Fruit fly (Drosophila melanogaster) whole organism, larva: ENCODE data around the gene CG16888.
A peak's percentile ranks its signal among the peaks of the same experiment; 100 is the strongest.

Experiments
- noc ChIP-seq: fragments of 200-800 bp; sonication (Bioruptor generic); optimal IDR thresholded peaks from 3 replicates; lab custom pipeline; 2019; ENCODE audit warnings: missing biosample characterization, mild to moderate bottlenecking, missing genetic modification characterization, moderate library complexity

CG16888 gene

dm6 chr2L:13833058-13833457 lies 20.0 kb upstream of the CG16888 start, which contains the start of the genes GatC, PolG2 and Polr2C:
TSS of gene GatC (minus strand) at chr2L:13833105.
TSS of gene PolG2 (minus strand) at chr2L:13833105.
TSS of gene Polr2C (plus strand) at chr2L:13833337.
- TF ChIP-seq noc (tag; lab: Kevin White, UChicago): no peak

- TF ChIP-seq noc (tag; lab: Kevin White, UChicago): no peak
Observed at dm6 chr2L:13829540-13829939, 16.5 kb upstream of the CG16888 start, which contains the start of the genes Arpc1 and Orc5. TSS of gene Arpc1 (minus strand) at chr2L:13829741. TSS of gene Orc5 (plus strand) at chr2L:13829837.

- no peak for TF ChIP-seq noc (tag; lab: Kevin White, UChicago)
Observed at dm6 chr2L:13827557-13827956, 14.5 kb upstream of the CG16888 start, which contains the start of gene PolG1. TSS of gene PolG1 (minus strand) at chr2L:13827772.

- TF ChIP-seq noc (tag; lab: Kevin White, UChicago): no peak
Observed at dm6 chr2L:13820948-13821347, 7.9 kb upstream of the CG16888 start, which contains the start of gene b. TSS of gene b (plus strand) at chr2L:13821248.

dm6 chr2L:13820176-13820575 lies 7.1 kb upstream of the CG16888 start:
- TF ChIP-seq noc (tag; lab: Kevin White, UChicago): no peak

dm6 chr2L:13813604-13814178 lies 635 bp upstream of the CG16888 start, which contains the start of gene Sos:
TSS of gene Sos (plus strand) at chr2L:13813816.
- no peak for TF ChIP-seq noc (tag; lab: Kevin White, UChicago)

dm6 chr2L:13811323-13811722 lies 1.7 kb downstream of the CG16888 start, which contains the start of the genes Adat1 and CG16865:
TSS of gene Adat1 (minus strand) at chr2L:13811474.
TSS of gene CG16865 (plus strand) at chr2L:13811522.
- no peak for TF ChIP-seq noc (tag; lab: Kevin White, UChicago)

dm6 chr2L:13807959-13808358 lies 5.1 kb downstream of the CG16888 start:
- TF ChIP-seq noc (tag; lab: Kevin White, UChicago): no peak

dm6 chr2L:13807097-13807496 lies 6.0 kb downstream of the CG16888 start:
- peak; percentile 32 for TF ChIP-seq noc (tag; lab: Kevin White, UChicago)

dm6 chr2L:13805170-13805569 lies 7.9 kb downstream of the CG16888 start:
- TF ChIP-seq noc (tag; lab: Kevin White, UChicago): no peak

- TF ChIP-seq noc (tag; lab: Kevin White, UChicago): no peak
Observed at dm6 chr2L:13804561-13805067, 8.4 kb downstream of the CG16888 start.

dm6 chr2L:13803805-13804560 lies 9.1 kb downstream of the CG16888 start:
- no peak for TF ChIP-seq noc (tag; lab: Kevin White, UChicago)

dm6 chr2L:13803032-13803661 lies 9.9 kb downstream of the CG16888 start, which contains the start of gene CAH1:
TSS of gene CAH1 (plus strand) at chr2L:13803626.
- no peak for TF ChIP-seq noc (tag; lab: Kevin White, UChicago)

- no peak for TF ChIP-seq noc (tag; lab: Kevin White, UChicago)
Observed at dm6 chr2L:13802075-13802639, 10.9 kb downstream of the CG16888 start.

dm6 chr2L:13801166-13801565 lies 11.9 kb downstream of the CG16888 start:
- peak; percentile 46 for TF ChIP-seq noc (tag; lab: Kevin White, UChicago)
